Worm (Caenorhabditis elegans): ENCODE measurements around the gene ZC190.10.
"Not testable (repeated sequence)": the region's sequence is repeated elsewhere in the genome, so short reads cannot be mapped to it uniquely, and the experiment has no call there.

The ZC190.10 gene

ce11 chrV:8727077-8727476 is 31.0 kb upstream of the ZC190.10 start, which contains the start of gene ZC196.9:
Gene ZC196.9, minus strand, starts transcription at chrV:8727177.
- TF ChIP-seq aly-2 (tag; optimal IDR thresholded peaks at IDR 0.05): no peak
- no peak for TF ChIP-seq jun-1 (tag; optimal IDR thresholded peaks at IDR 0.05)
- no peak for TF ChIP-seq snpc-4 (tag; optimal IDR thresholded peaks at IDR 0.05)
- TF ChIP-seq elt-2 (tag; optimal IDR thresholded peaks at IDR 0.05): no peak
- no peak for TF ChIP-seq ceh-28 (tag; optimal IDR thresholded peaks at IDR 0.05)
- TF ChIP-seq skn-1 (tag; optimal IDR thresholded peaks at IDR 0.05): no peak
- TF ChIP-seq nhr-67 (tag; optimal IDR thresholded peaks at IDR 0.05): no peak
- no peak for TF ChIP-seq ztf-4 (tag; optimal IDR thresholded peaks at IDR 0.05)
- TF ChIP-seq sea-2 (GFP tag; optimal IDR thresholded peaks at IDR 0.05): no peak
- no peak for TF ChIP-seq nhr-43 (tag; optimal IDR thresholded peaks at IDR 0.05; ENCODE audit: poor library complexity, severe bottlenecking)
- TF ChIP-seq ceh-82 (tag; optimal IDR thresholded peaks at IDR 0.05): no peak
- no peak for TF ChIP-seq unc-39 (tag; optimal IDR thresholded peaks at IDR 0.05)
- TF ChIP-seq hmg-11 (tag; optimal IDR thresholded peaks at IDR 0.05): no peak
- TF ChIP-seq lin-39 (tag; optimal IDR thresholded peaks at IDR 0.05): no peak

- TF ChIP-seq nfya-1 (tag; optimal IDR thresholded peaks at IDR 0.05; ENCODE audit: insufficient read depth); elt-3 (tag; optimal IDR thresholded peaks at IDR 0.05); ama-1 (optimal IDR thresholded peaks at IDR 0.05): not testable (repeated sequence)
Observed at ce11 chrV:8726228-8726627, 30.1 kb upstream of the ZC190.10 start, which contains the start of gene droe-8. Gene droe-8, plus strand, starts transcription at chrV:8726528.

- TF ChIP-seq nfya-1 (tag; optimal IDR thresholded peaks at IDR 0.05; ENCODE audit: insufficient read depth); unc-62 (GFP tag; optimal IDR thresholded peaks at IDR 0.05); hmg-11 (tag; optimal IDR thresholded peaks at IDR 0.05): not testable (repeated sequence)
Observed at ce11 chrV:8722160-8722559, 26.0 kb upstream of the ZC190.10 start, which contains the start of gene ZC196.8. Gene ZC196.8, minus strand, starts transcription at chrV:8722260.

ce11 chrV:8718399-8718798 is 22.3 kb upstream of the ZC190.10 start:
- no peak for TF ChIP-seq snpc-4 (tag; optimal IDR thresholded peaks at IDR 0.05)
- no peak for TF ChIP-seq nhr-12 (tag; optimal IDR thresholded peaks at IDR 0.05)
- TF ChIP-seq nhr-237 (tag; optimal IDR thresholded peaks at IDR 0.05): no peak
- no peak for TF ChIP-seq unc-62 (GFP tag; optimal IDR thresholded peaks at IDR 0.05)
- no peak for TF ChIP-seq aly-2 (tag; optimal IDR thresholded peaks at IDR 0.05)
- TF ChIP-seq fos-1 (tag; optimal IDR thresholded peaks at IDR 0.05): no peak
- no peak for TF ChIP-seq nhr-11 (tag; optimal IDR thresholded peaks at IDR 0.05)

- no peak for TF ChIP-seq mml-1 (tag; optimal IDR thresholded peaks at IDR 0.05)
- TF ChIP-seq egl-27 (tag; optimal IDR thresholded peaks at IDR 0.05): no peak
- TF ChIP-seq nhr-67 (tag; optimal IDR thresholded peaks at IDR 0.05): no peak
- no peak for TF ChIP-seq unc-62 (GFP tag; optimal IDR thresholded peaks at IDR 0.05)
Observed at ce11 chrV:8716175-8716574, 20.1 kb upstream of the ZC190.10 start, which contains the start of gene glr-5. Gene glr-5, plus strand, starts transcription at chrV:8716495.

ce11 chrV:8711910-8712309 is 15.8 kb upstream of the ZC190.10 start, which contains the start of gene ZC178.2:
Gene ZC178.2, minus strand, starts transcription at chrV:8712010.
- no peak for TF ChIP-seq lsy-12 (tag; optimal IDR thresholded peaks at IDR 0.05)
- no peak for TF ChIP-seq elt-2 (tag; optimal IDR thresholded peaks at IDR 0.05)
- no peak for TF ChIP-seq ceh-28 (tag; optimal IDR thresholded peaks at IDR 0.05)
- TF ChIP-seq nhr-77 (tag; optimal IDR thresholded peaks at IDR 0.05): no peak
- TF ChIP-seq lin-39 (tag; optimal IDR thresholded peaks at IDR 0.05): no peak
- no peak for TF ChIP-seq egl-27 (tag; optimal IDR thresholded peaks at IDR 0.05)
- no peak for TF ChIP-seq nhr-25 (tag; optimal IDR thresholded peaks at IDR 0.05)
- no peak for TF ChIP-seq pqm-1 (tag; optimal IDR thresholded peaks at IDR 0.05)
- TF ChIP-seq eor-1 (tag; optimal IDR thresholded peaks at IDR 0.05): no peak
- TF ChIP-seq ceh-82 (tag; optimal IDR thresholded peaks at IDR 0.05): no peak
- no peak for TF ChIP-seq nhr-23 (tag; optimal IDR thresholded peaks at IDR 0.05)
- no peak for TF ChIP-seq ceh-16 (tag; optimal IDR thresholded peaks at IDR 0.05)
